Worm (Caenorhabditis elegans): ENCODE measurements around the gene col-19.

Gene col-19

DNA sequence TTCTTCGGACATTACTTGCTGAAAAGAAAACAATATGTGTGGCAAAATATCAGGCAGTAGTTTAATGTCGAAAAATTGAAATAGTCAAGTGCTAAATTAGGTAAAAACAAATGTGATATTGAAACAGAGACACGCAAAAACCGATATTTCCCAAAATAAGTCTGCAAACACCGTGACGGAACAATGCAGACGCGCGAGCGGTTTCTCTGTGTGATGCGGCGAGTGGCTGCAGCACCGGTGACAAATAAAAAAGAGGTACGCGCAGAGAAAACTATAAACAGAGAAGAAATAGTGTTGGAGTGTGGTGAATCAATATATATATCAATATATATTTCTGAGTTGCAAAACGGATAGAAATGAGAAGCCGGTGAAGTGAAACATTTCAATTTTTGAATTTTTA is 38.8 kb upstream of the col-19 start, which contains the start of gene ife-2 (continued):
- TF ChIP-seq mdl-1 (tag; optimal IDR thresholded peaks at IDR 0.05) (peak in 1 of 2 experiments; percentile 71), pqm-1 (tag; optimal IDR thresholded peaks at IDR 0.05) (no peak), grh-1 (GFP tag; IDR thresholded peaks at IDR 0.05) (0 out of 2 replicates have a peak, but pooled peaks have one; percentile 10), nhr-20 (tag; optimal IDR thresholded peaks at IDR 0.05) (peak; percentile 81), aha-1 (tag; optimal IDR thresholded peaks at IDR 0.05) (no peak), alr-1 (tag; optimal IDR thresholded peaks at IDR 0.05; ENCODE audit: borderline replicate concordance) (no peak), isw-1 (GFP tag; IDR thresholded peaks at IDR 0.05) (no peak), unc-30 (tag; optimal IDR thresholded peaks at IDR 0.05) (no peak), nhr-77 (tag; optimal IDR thresholded peaks at IDR 0.05) (peak; percentile 7), fkh-4 (tag; optimal IDR thresholded peaks at IDR 0.05; ENCODE audit: borderline replicate concordance) (no peak), unc-130 (tag; optimal IDR thresholded peaks at IDR 0.05) (peak; percentile 49), tbx-2 (tag; optimal IDR thresholded peaks at IDR 0.05) (peak; percentile 74)

DNA sequence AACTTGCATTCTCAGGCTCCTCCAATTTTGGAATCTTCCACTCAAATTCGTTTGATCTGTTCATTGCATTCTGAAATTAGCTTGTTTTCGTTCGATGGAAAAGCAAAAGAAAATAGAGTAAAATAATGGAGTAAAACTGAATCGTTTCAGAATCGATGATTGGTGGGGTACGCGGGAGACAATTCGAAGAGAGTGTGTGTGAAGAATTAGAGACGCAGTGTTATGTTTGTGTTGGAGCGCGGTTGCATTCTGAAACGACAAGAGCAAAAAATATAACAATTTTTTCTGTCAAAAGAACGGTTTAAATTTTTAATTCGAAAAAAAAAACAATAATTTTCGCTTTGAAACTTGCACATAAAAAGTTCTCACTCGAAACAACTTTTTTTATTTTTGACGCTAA is 32.8 kb upstream of the col-19 start, which contains the start of gene ceh-93:
ceh-93 (minus strand) TSS at position 70 of the 400 bp plus-strand sequence.
- TF ChIP-seq mdl-1 (tag; optimal IDR thresholded peaks at IDR 0.05) (no peak), nhr-47 (tag; optimal IDR thresholded peaks at IDR 0.05) (no peak), sup-37 (GFP tag; optimal IDR thresholded peaks at IDR 0.05) (no peak), dpl-1 (GFP tag; optimal IDR thresholded peaks at IDR 0.05) (peak in 2 of 3 experiments; percentile 25 to 43), grh-1 (GFP tag; IDR thresholded peaks at IDR 0.05) (no peak), F16B12.6 (tag; optimal IDR thresholded peaks at IDR 0.05) (peak; percentile 16), lin-35 (GFP tag; optimal IDR thresholded peaks at IDR 0.05) (peak in 1 of 2 experiments; percentile 62), ets-5 (GFP tag; IDR thresholded peaks at IDR 0.05) (no peak), snpc-4 (tag; optimal IDR thresholded peaks at IDR 0.05) (no peak), aha-1 (tag; optimal IDR thresholded peaks at IDR 0.05) (no peak), fos-1 (tag; optimal IDR thresholded peaks at IDR 0.05) (no peak), snu-23 (GFP tag; optimal IDR thresholded peaks at IDR 0.05) (peak; percentile 25), lin-13 (GFP tag; optimal IDR thresholded peaks at IDR 0.05) (no peak), ceh-82 (tag; optimal IDR thresholded peaks at IDR 0.05) (peak in 1 of 3 experiments; percentile 0), isw-1 (GFP tag; IDR thresholded peaks at IDR 0.05) (no peak), tlp-1 (tag; optimal IDR thresholded peaks at IDR 0.05) (no peak), nhr-12 (tag; optimal IDR thresholded peaks at IDR 0.05) (no peak), sptf-1 (tag; optimal IDR thresholded peaks at IDR 0.05) (no peak), dsc-1 (tag; optimal IDR thresholded peaks at IDR 0.05) (no peak), efl-1 (optimal IDR thresholded peaks at IDR 0.05) (peak in 1 of 2 experiments; percentile 21), efl-1 (GFP tag; optimal IDR thresholded peaks at IDR 0.05 in 1 of 2) (peak in 1 of 2 experiments; percentile 15), fkh-4 (tag; optimal IDR thresholded peaks at IDR 0.05; ENCODE audit: borderline replicate concordance) (no peak), lsy-2 (tag; optimal IDR thresholded peaks at IDR 0.05) (peak in 1 of 2 experiments; percentile 48), efl-3 (GFP tag; optimal IDR thresholded peaks at IDR 0.05) (no peak), C16A3.4 (tag; optimal IDR thresholded peaks at IDR 0.05) (peak; percentile 17), ceh-88 (GFP tag; IDR thresholded peaks at IDR 0.05) (no peak), sox-4 (tag; optimal IDR thresholded peaks at IDR 0.05) (no peak), unc-86 (tag; optimal IDR thresholded peaks at IDR 0.05) (no peak), rnt-1 (tag; optimal IDR thresholded peaks at IDR 0.05) (peak; percentile 22), lin-39 (tag; optimal IDR thresholded peaks at IDR 0.05) (no peak)

DNA sequence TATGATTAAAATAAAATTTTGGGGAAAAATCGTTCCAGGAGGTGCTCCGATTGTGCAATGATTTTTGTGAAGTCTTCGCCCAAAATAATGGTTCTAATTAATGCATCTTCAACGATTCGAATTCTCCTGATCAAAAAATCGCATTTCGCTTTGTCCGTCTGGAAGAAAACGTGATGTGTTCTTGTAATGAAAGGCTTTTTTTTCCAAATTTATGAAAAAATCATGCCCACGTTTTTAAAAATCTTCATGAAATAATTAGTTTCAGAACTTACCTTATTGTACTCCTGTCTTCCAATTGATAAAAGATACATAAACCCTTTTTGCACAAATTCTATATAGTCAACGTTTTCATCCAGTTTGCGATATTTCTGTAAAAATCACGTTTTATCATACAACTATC is 31.9 kb upstream of the col-19 start:
- no peak for TF ChIP-seq ceh-82 (tag; optimal IDR thresholded peaks at IDR 0.05)
- TF ChIP-seq unc-30 (tag; optimal IDR thresholded peaks at IDR 0.05), result no peak
- no peak for TF ChIP-seq snu-23 (GFP tag; optimal IDR thresholded peaks at IDR 0.05)
- TF ChIP-seq hlh-4 (tag; optimal IDR thresholded peaks at IDR 0.05), result no peak
- no peak for TF ChIP-seq ceh-63 (GFP tag; optimal IDR thresholded peaks at IDR 0.05)
- TF ChIP-seq mdl-1 (tag; optimal IDR thresholded peaks at IDR 0.05), result no peak
- no peak for TF ChIP-seq lin-15B (tag; optimal IDR thresholded peaks at IDR 0.05)
- no peak for TF ChIP-seq F16B12.6 (tag; optimal IDR thresholded peaks at IDR 0.05)
- TF ChIP-seq tbx-2 (tag; optimal IDR thresholded peaks at IDR 0.05), result no peak
- TF ChIP-seq ama-1 (optimal IDR thresholded peaks at IDR 0.05), result no peak

All from whole organism, L1 larva.